Worm (Caenorhabditis elegans) whole organism, late embryonic: ENCODE measurements around the gene C15H9.3.

Experiments
- ama-1 ChIP-seq: fragments of 150-350 bp; optimal IDR thresholded peaks from 2 replicates; lab custom pipeline; 2014
- ceh-34 ChIP-seq: sonication (generic microtip); optimal IDR thresholded peaks from 2 replicates; lab custom pipeline; 2016; ENCODE audit warnings: mild to moderate bottlenecking, missing genetic modification characterization, missing compliant biosample characterization
- dmd-4 ChIP-seq: sonication (generic microtip); optimal IDR thresholded peaks from 2 replicates; lab custom pipeline; 2016; ENCODE audit warnings: borderline replicate concordance, missing genetic modification characterization, missing compliant biosample characterization
- ets-4 ChIP-seq: sonication (generic microtip); optimal IDR thresholded peaks from 2 replicates; lab custom pipeline; 2016; ENCODE audit warnings: missing genetic modification characterization, missing compliant biosample characterization
- nhr-11 ChIP-seq: fragments of 150-350 bp; optimal IDR thresholded peaks from 2 replicates; lab custom pipeline; 2014; ENCODE audit warnings: missing biosample characterization, missing genetic modification characterization
- sox-2 ChIP-seq: fragments of 200-800 bp; sonication (Bioruptor generic); IDR thresholded peaks from 2 replicates; pipeline ENCODE4 v1.3.6; 2022; ENCODE audit warnings: missing genetic modification reagents, missing genetic modification characterization, missing compliant biosample characterization
- ttx-3 ChIP-seq: sonication (generic microtip); optimal IDR thresholded peaks from 2 replicates; lab custom pipeline; 2016; ENCODE audit warnings: missing genetic modification reagents, missing genetic modification characterization, missing compliant biosample characterization
- unc-55 ChIP-seq: sonication (generic microtip); optimal IDR thresholded peaks from 2 replicates; lab custom pipeline; 2017; ENCODE audit warnings: missing biosample characterization, missing genetic modification reagents, missing genetic modification characterization

- no peak for TF ChIP-seq ceh-34
- no peak for TF ChIP-seq ttx-3
- TF ChIP-seq ets-4 (tag; lab: Kevin White, UChicago): no peak
- TF ChIP-seq dmd-4 (tag; lab: Kevin White, UChicago): no peak
- TF ChIP-seq ama-1 (lab: Kevin White, UChicago): no peak
- TF ChIP-seq nhr-11 (tag; lab: Kevin White, UChicago): no peak
- TF ChIP-seq sox-2 (GFP tag; lab: Robert Waterston, UW): no peak
- TF ChIP-seq unc-55 (GFP tag; lab: Kevin White, UChicago): no peak
These were observed 31.2 kb upstream of the C15H9.3 start, which contains the start of gene C45B2.2 for ce11 chrX:6084439-6084838.
